Fruit fly (Drosophila melanogaster) whole organism, pupa: Measurements from ENCODE around the gene CG42272.

Experiments used
- CG12605 ChIP-seq: fragments of 200-800 bp; sonication (Bioruptor generic); IDR thresholded peaks from 2 replicates; pipeline ENCODE4 v1.3.6; 2022; ENCODE audit warnings: missing biosample characterization, missing genetic modification characterization
- CG15710 ChIP-seq: fragments of 200-800 bp; sonication (Bioruptor generic); optimal IDR thresholded peaks from 2 replicates; lab custom pipeline; 2018; ENCODE audit warnings: missing biosample characterization, mild to moderate bottlenecking, missing genetic modification characterization, moderate library complexity
- CG17806 ChIP-seq: fragments of 200-800 bp; sonication (Bioruptor generic); optimal IDR thresholded peaks from 2 replicates; lab custom pipeline; 2018; ENCODE audit warnings: missing biosample characterization, mild to moderate bottlenecking, missing genetic modification characterization, moderate library complexity
- CG4496 ChIP-seq: fragments of 200-800 bp; sonication (Bioruptor generic); IDR thresholded peaks from 3 replicates; pipeline ENCODE4 v1.3.6; 2022; ENCODE audit warnings: missing biosample characterization, missing genetic modification characterization
- CG8301 ChIP-seq: fragments of 200-800 bp; sonication (Bioruptor generic); optimal IDR thresholded peaks from 2 replicates; lab custom pipeline; 2018; ENCODE audit warnings: missing biosample characterization, mild to moderate bottlenecking, missing genetic modification characterization
- CG9948 ChIP-seq: fragments of 200-800 bp; sonication (Bioruptor generic); optimal IDR thresholded peaks from 2 replicates; lab custom pipeline; 2018; ENCODE audit warnings: missing biosample characterization, mild to moderate bottlenecking, missing genetic modification characterization, moderate library complexity
- EcR ChIP-seq: fragments of 200-800 bp; sonication (Bioruptor generic); optimal IDR thresholded peaks from 3 replicates; lab custom pipeline; 2019; ENCODE audit warnings: missing biosample characterization, missing genetic modification characterization, mild to moderate bottlenecking, moderate library complexity, missing genetic modification reagents
- Pif1A ChIP-seq: fragments of 200-800 bp; sonication (Bioruptor generic); optimal IDR thresholded peaks from 3 replicates; lab custom pipeline; 2016; ENCODE audit warnings: missing biosample characterization, missing genetic modification characterization
- rn ChIP-seq: fragments of 200-800 bp; sonication (Bioruptor generic); IDR thresholded peaks from 2 replicates; pipeline ENCODE4 v1.3.6; 2022; ENCODE audit warnings: missing biosample characterization, missing genetic modification characterization

DNA sequence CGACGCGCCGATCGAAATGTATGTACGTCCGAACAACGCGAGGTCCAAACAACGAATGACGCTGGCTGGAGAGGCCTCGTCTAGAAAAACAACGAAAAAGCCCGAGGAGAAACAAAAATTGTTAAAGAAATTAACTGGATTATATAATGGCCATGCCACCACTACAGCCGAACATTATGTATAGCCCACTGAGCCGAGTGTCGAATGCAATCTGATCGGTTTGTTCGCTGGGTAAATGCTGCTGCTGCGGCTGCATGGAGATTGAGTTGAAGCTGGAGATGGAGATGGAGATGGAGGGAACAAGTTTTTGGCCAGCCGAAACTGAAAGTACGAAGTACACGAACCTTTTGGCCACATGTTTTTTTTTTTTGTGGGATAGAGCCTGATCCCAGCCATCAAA is 16.2 kb upstream of the CG42272 start, which contains the start of gene Cralbp:
- TF ChIP-seq CG4496, result 0 out of 3 replicates have a peak, but pooled peaks have one; percentile 36
- TF ChIP-seq CG8301 (tag; lab: Kevin White, UChicago), result no peak
- TF ChIP-seq CG12605 (GFP tag; lab: Robert Waterston, UW), result no peak
- TF ChIP-seq rn, result no peak
- no peak for TF ChIP-seq CG9948 (tag; lab: Kevin White, UChicago)
- TF ChIP-seq EcR (GFP tag; lab: Kevin White, UChicago), result no peak
- no peak for TF ChIP-seq CG15710 (tag; lab: Kevin White, UChicago)
- no peak for TF ChIP-seq CG17806 (tag; lab: Kevin White, UChicago)
- TF ChIP-seq Pif1A (GFP tag; lab: Kevin White, UChicago), result no peak
